Fruit fly (Drosophila melanogaster) Kc167 (cell line): Measurements from ENCODE around the gene Myo31DF.

Experiments used
- insv ChIP-seq: fragments of >200 bp; optimal IDR thresholded peaks from 3 replicates; lab custom pipeline; 2018; ENCODE audit warnings: missing external identifiers
- psq ChIP-seq: fragments of >200 bp; optimal IDR thresholded peaks from 2 replicates; lab custom pipeline; 2017; ENCODE audit warnings: missing external identifiers

DNA sequence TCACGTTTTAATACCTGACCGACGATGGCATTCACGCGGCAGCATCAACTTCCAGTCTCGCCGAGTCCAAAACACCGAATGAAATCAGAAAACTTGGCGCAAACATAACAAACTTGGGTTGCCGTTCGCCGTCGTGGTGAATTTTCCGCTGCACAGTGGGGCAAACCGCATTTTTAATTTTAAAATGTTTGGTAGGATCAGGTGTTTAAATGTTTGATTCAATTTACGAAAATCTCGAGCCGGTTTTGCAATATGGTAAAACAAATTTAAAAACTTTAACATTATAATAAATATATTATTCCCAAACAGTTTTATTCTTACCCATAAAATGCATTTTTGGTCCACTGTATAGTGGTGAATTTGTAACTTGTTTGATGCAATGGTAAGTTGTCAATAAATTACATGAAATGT is 32.3 kb downstream of the Myo31DF start, which contains the start of gene RluA-1:
- TF ChIP-seq insv (lab: Kevin White, UChicago) (no peak), psq (lab: Kevin White, UChicago) (no peak)
